Worm (Caenorhabditis elegans) whole organism, L3 larva: ENCODE results near the gene srx-64.

Experiments used
- R02D3.7 ChIP-seq: fragments of 150-350 bp; optimal IDR thresholded peaks from 2 replicates; lab custom pipeline; 2014; ENCODE audit warnings: missing biosample characterization, missing genetic modification characterization
- aly-2 ChIP-seq: fragments of 150-350 bp; optimal IDR thresholded peaks from 2 replicates; lab custom pipeline; 2014; ENCODE audit warnings: missing biosample characterization, missing genetic modification characterization
- ama-1 ChIP-seq: fragments of 150-350 bp; optimal IDR thresholded peaks from 2 replicates; lab custom pipeline; 2018
- ceh-16 ChIP-seq: sonication (generic microtip); optimal IDR thresholded peaks from 2 replicates; lab custom pipeline; 2017; ENCODE audit warnings: missing biosample characterization, missing genetic modification characterization
- ceh-28 ChIP-seq: fragments of 150-350 bp; optimal IDR thresholded peaks from 2 replicates; lab custom pipeline; 2014; ENCODE audit warnings: missing biosample characterization, missing genetic modification reagents, missing genetic modification characterization
- ceh-82 ChIP-seq: fragments of 150-350 bp; optimal IDR thresholded peaks from 2 replicates; lab custom pipeline; 2014; ENCODE audit warnings: missing biosample characterization, missing genetic modification characterization
- elt-1 ChIP-seq: fragments of 150-350 bp; optimal IDR thresholded peaks from 2 replicates; lab custom pipeline; 2014; ENCODE audit warnings: missing biosample characterization, missing genetic modification characterization
- elt-2 ChIP-seq: sonication (generic microtip); optimal IDR thresholded peaks from 2 replicates; lab custom pipeline; 2016; ENCODE audit warnings: missing genetic modification reagents, mild to moderate bottlenecking, missing genetic modification characterization, missing compliant biosample characterization
- elt-3 ChIP-seq, 3 experiments: fragments of 150-350 bp in 1 of 3; sonication (generic microtip) in 2 of 3; optimal IDR thresholded peaks; 2 replicates in 2 of 3; 4 replicates in 1 of 3; lab custom pipeline; 2014 to 2017; ENCODE audit warnings: missing biosample characterization in 3 of 3, missing genetic modification characterization in 3 of 3
- eor-1 ChIP-seq, 2 experiments: fragments of 150-350 bp; optimal IDR thresholded peaks; 2 replicates each; lab custom pipeline; 2014 to 2018; ENCODE audit warnings: missing biosample characterization in 2 of 2, missing genetic modification characterization in 2 of 2
- fkh-10 ChIP-seq: sonication (generic microtip); optimal IDR thresholded peaks from 2 replicates; lab custom pipeline; 2017; ENCODE audit warnings: missing biosample characterization, missing genetic modification reagents, missing genetic modification characterization
- fos-1 ChIP-seq: fragments of 150-350 bp; optimal IDR thresholded peaks from 2 replicates; lab custom pipeline; 2014; ENCODE audit warnings: missing biosample characterization, missing genetic modification characterization
- hmg-11 ChIP-seq: sonication (generic microtip); optimal IDR thresholded peaks from 2 replicates; lab custom pipeline; 2016; ENCODE audit warnings: missing genetic modification characterization, missing compliant biosample characterization
- jun-1 ChIP-seq: fragments of 150-350 bp; optimal IDR thresholded peaks from 2 replicates; lab custom pipeline; 2014; ENCODE audit warnings: missing biosample characterization, missing genetic modification reagents, missing genetic modification characterization
- lin-15B ChIP-seq: fragments of 150-350 bp; optimal IDR thresholded peaks from 2 replicates; lab custom pipeline; 2014; ENCODE audit warnings: missing biosample characterization, missing genetic modification characterization
- lsy-12 ChIP-seq: sonication (generic microtip); optimal IDR thresholded peaks from 2 replicates; lab custom pipeline; 2016; ENCODE audit warnings: mild to moderate bottlenecking, missing genetic modification characterization, missing compliant biosample characterization
- mdl-1 ChIP-seq: fragments of 150-350 bp; optimal IDR thresholded peaks from 2 replicates; lab custom pipeline; 2014; ENCODE audit warnings: missing biosample characterization, missing genetic modification characterization
- mml-1 ChIP-seq: fragments of 150-350 bp; sonication (generic microtip); optimal IDR thresholded peaks from 3 replicates; lab custom pipeline; 2014; ENCODE audit warnings: missing biosample characterization, missing genetic modification characterization
- nhr-23 ChIP-seq: fragments of 150-350 bp; optimal IDR thresholded peaks from 2 replicates; lab custom pipeline; 2014; ENCODE audit warnings: missing biosample characterization, missing genetic modification reagents, missing genetic modification characterization
- nhr-237 ChIP-seq: fragments of 150-350 bp; optimal IDR thresholded peaks from 2 replicates; lab custom pipeline; 2014; ENCODE audit warnings: missing biosample characterization, missing genetic modification characterization
- nhr-25 ChIP-seq: sonication (generic microtip); optimal IDR thresholded peaks from 2 replicates; lab custom pipeline; 2017; ENCODE audit warnings: missing biosample characterization, missing genetic modification characterization
- nhr-28 ChIP-seq: fragments of 150-350 bp; optimal IDR thresholded peaks from 2 replicates; lab custom pipeline; 2014; ENCODE audit warnings: missing biosample characterization, missing genetic modification characterization
- nhr-43 ChIP-seq: sonication (generic microtip); optimal IDR thresholded peaks from 2 replicates; lab custom pipeline; 2016; ENCODE audit warnings: mild to moderate bottlenecking, missing genetic modification characterization, missing compliant biosample characterization; ENCODE audit not compliant: poor library complexity, severe bottlenecking
- nhr-67 ChIP-seq: fragments of 150-350 bp; optimal IDR thresholded peaks from 2 replicates; lab custom pipeline; 2014; ENCODE audit warnings: missing biosample characterization, missing genetic modification characterization
- nhr-76 ChIP-seq: fragments of 150-350 bp; sonication (generic microtip); optimal IDR thresholded peaks from 5 replicates; lab custom pipeline; 2014; ENCODE audit warnings: missing biosample characterization, missing genetic modification characterization
- nhr-77 ChIP-seq: fragments of 150-350 bp; optimal IDR thresholded peaks from 2 replicates; lab custom pipeline; 2014; ENCODE audit warnings: missing biosample characterization, missing genetic modification characterization
- pha-4 ChIP-seq: fragments of 150-350 bp; optimal IDR thresholded peaks from 2 replicates; lab custom pipeline; 2014; ENCODE audit warnings: missing biosample characterization, missing genetic modification reagents, missing genetic modification characterization
- pqm-1 ChIP-seq: fragments of 150-350 bp; optimal IDR thresholded peaks from 2 replicates; lab custom pipeline; 2017; ENCODE audit warnings: missing biosample characterization, missing genetic modification characterization, inconsistent platforms
- sea-2 ChIP-seq: fragments of 150-350 bp; sonication (generic microtip); optimal IDR thresholded peaks from 4 replicates; lab custom pipeline; 2014; ENCODE audit warnings: missing biosample characterization, missing genetic modification reagents, missing genetic modification characterization
- snpc-4 ChIP-seq: fragments of 150-350 bp; optimal IDR thresholded peaks from 2 replicates; lab custom pipeline; 2014; ENCODE audit warnings: missing biosample characterization, missing genetic modification characterization
- tbx-2 ChIP-seq: sonication (generic microtip); optimal IDR thresholded peaks from 2 replicates; lab custom pipeline; 2016; ENCODE audit warnings: mild to moderate bottlenecking, missing genetic modification characterization, missing compliant biosample characterization
- unc-39 ChIP-seq: sonication (generic microtip); optimal IDR thresholded peaks from 4 replicates; lab custom pipeline; 2017; ENCODE audit warnings: missing biosample characterization, missing genetic modification characterization
- unc-62 ChIP-seq: fragments of 150-350 bp; sonication (generic microtip); optimal IDR thresholded peaks from 4 replicates; lab custom pipeline; 2014; ENCODE audit warnings: missing biosample characterization, missing genetic modification reagents, missing genetic modification characterization
- zag-1 ChIP-seq: fragments of 150-350 bp; optimal IDR thresholded peaks from 2 replicates; lab custom pipeline; 2014; ENCODE audit warnings: missing biosample characterization, missing genetic modification characterization
- ztf-11 ChIP-seq: fragments of 150-350 bp; optimal IDR thresholded peaks from 2 replicates; lab custom pipeline; 2014; ENCODE audit warnings: missing biosample characterization, missing genetic modification characterization
- ztf-4 ChIP-seq: fragments of 150-350 bp; optimal IDR thresholded peaks from 2 replicates; lab custom pipeline; 2014; ENCODE audit warnings: missing biosample characterization, missing genetic modification characterization

The srx-64 gene

ce11 chrV:3922547-3922946, 6.7 kb upstream of the srx-64 start:
- TF ChIP-seq jun-1 (tag; lab: Kevin White, UChicago), result no peak
- no peak for TF ChIP-seq nhr-23
- TF ChIP-seq elt-1 (tag; lab: Kevin White, UChicago), result no peak
- TF ChIP-seq tbx-2 (tag; lab: Kevin White, UChicago), result no peak
- TF ChIP-seq mdl-1, result no peak
- TF ChIP-seq elt-2, result no peak
- no peak for TF ChIP-seq hmg-11 (tag; lab: Kevin White, UChicago)
- TF ChIP-seq unc-62 (GFP tag; lab: Kevin White, UChicago), result no peak
- TF ChIP-seq nhr-77 (tag; lab: Kevin White, UChicago), result no peak

ce11 chrV:3927522-3927921, 1.7 kb upstream of the srx-64 start:
- no peak for TF ChIP-seq pqm-1 (tag; lab: Kevin White, UChicago)

ce11 chrV:3931326-3931725, 2.1 kb downstream of the srx-64 start, which contains the start of gene srx-63:
TSS of gene srx-63 (plus strand) at chrV:3931626.
- no peak for TF ChIP-seq aly-2 (tag; lab: Kevin White, UChicago)
- TF ChIP-seq ztf-4 (tag; lab: Kevin White, UChicago), result no peak
- no peak for TF ChIP-seq ceh-28 (tag; lab: Kevin White, UChicago)
- no peak for TF ChIP-seq hmg-11 (tag; lab: Kevin White, UChicago)
- no peak for TF ChIP-seq nhr-76
- TF ChIP-seq ztf-11 (tag; lab: Kevin White, UChicago), result no peak
- no peak for TF ChIP-seq nhr-43 (tag; lab: Kevin White, UChicago)
- TF ChIP-seq unc-62 (GFP tag; lab: Kevin White, UChicago), result no peak
- no peak for TF ChIP-seq pqm-1 (tag; lab: Kevin White, UChicago)
- TF ChIP-seq nhr-77 (tag; lab: Kevin White, UChicago), result no peak
- no peak for TF ChIP-seq nhr-25 (tag; lab: Kevin White, UChicago)
- TF ChIP-seq R02D3.7, result no peak
- TF ChIP-seq fos-1 (tag; lab: Kevin White, UChicago), result no peak
- no peak for TF ChIP-seq nhr-237 (tag; lab: Kevin White, UChicago)
- TF ChIP-seq ceh-82 (tag; lab: Kevin White, UChicago), result no peak
- TF ChIP-seq snpc-4 (tag; lab: Kevin White, UChicago), result no peak
- TF ChIP-seq, all 47 proteins: peak for 0

- TF ChIP-seq fkh-10 (GFP tag; lab: Kevin White, UChicago) (no peak), unc-39 (tag; lab: Kevin White, UChicago) (no peak), ceh-82 (tag; lab: Kevin White, UChicago) (no peak), nhr-28 (no peak), elt-2 (peak; percentile 78), sea-2 (no peak), tbx-2 (tag; lab: Kevin White, UChicago) (no peak), aly-2 (tag; lab: Kevin White, UChicago) (no peak), pqm-1 (tag; lab: Kevin White, UChicago) (peak; percentile 0)
Measured at ce11 chrV:3935892-3936478, 6.8 kb downstream of the srx-64 start, which contains the start of gene cyp-35A5. TSS of gene cyp-35A5 (plus strand) at chrV:3936326.

- TF ChIP-seq zag-1 (tag; lab: Kevin White, UChicago) (no peak), ceh-28 (tag; lab: Kevin White, UChicago) (peak; percentile 19)
Measured at ce11 chrV:3938789-3939188, 9.6 kb downstream of the srx-64 start, which contains the start of gene cyp-35B1. TSS of gene cyp-35B1 (plus strand) at chrV:3939032.

ce11 chrV:3941860-3942259, 12.7 kb downstream of the srx-64 start, which contains the start of gene cyp-35B2:
TSS of gene cyp-35B2 (plus strand) at chrV:3942160.
- TF ChIP-seq fos-1 (tag; lab: Kevin White, UChicago), result no peak
- no peak for TF ChIP-seq elt-1 (tag; lab: Kevin White, UChicago)
- no peak for TF ChIP-seq nhr-23
- TF ChIP-seq zag-1 (tag; lab: Kevin White, UChicago), result no peak
- no peak for TF ChIP-seq R02D3.7
- TF ChIP-seq nhr-25 (tag; lab: Kevin White, UChicago), result no peak

- TF ChIP-seq elt-3 (tag; optimal IDR thresholded peaks at IDR 0.05; lab: Kevin White, UChicago) (no peak), R02D3.7 (no peak), ama-1 (no peak), lin-15B (tag; lab: Kevin White, UChicago) (no peak), sea-2 (no peak), lsy-12 (tag; lab: Kevin White, UChicago) (no peak), pha-4 (tag; lab: Kevin White, UChicago) (no peak), nhr-43 (tag; lab: Kevin White, UChicago) (no peak), ceh-16 (tag; lab: Kevin White, UChicago) (no peak), eor-1 (tag; optimal IDR thresholded peaks at IDR 0.05; lab: Kevin White, UChicago) (no peak), mml-1 (no peak), nhr-23 (no peak), ztf-11 (tag; lab: Kevin White, UChicago) (no peak), nhr-67 (tag; lab: Kevin White, UChicago) (no peak), zag-1 (tag; lab: Kevin White, UChicago) (no peak), pqm-1 (tag; lab: Kevin White, UChicago) (no peak), nhr-76 (no peak)
Measured at ce11 chrV:3943364-3943763, 14.2 kb downstream of the srx-64 start.
